Fruit fly (Drosophila melanogaster): ENCODE results near the gene CG42613.

CG42613 gene

DNA sequence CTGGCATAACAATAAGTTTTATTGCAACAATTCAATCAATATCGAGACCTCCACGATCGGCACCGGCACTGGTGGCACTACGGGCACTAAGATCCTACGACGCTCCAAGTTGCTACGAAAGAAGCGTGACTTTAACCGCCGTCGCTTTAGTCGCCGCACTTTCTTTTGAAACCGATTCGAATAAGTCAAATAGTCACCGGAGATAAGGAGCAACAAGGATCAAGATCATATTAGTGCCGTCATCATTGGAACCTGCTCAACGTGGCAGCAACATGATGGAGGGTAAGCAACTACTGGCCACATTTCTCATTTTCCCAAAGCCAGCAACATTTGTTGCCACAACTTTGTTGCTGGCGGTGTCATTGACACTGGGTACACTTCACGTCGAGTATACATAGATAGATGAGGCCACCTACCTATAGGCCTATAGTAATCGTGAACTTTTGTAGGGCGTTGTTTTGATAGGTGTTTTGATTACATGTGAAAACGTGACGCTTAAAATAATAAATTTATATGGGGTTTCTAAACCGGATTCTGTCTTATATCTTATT is 13.3 kb upstream of the CG42613 start:
- peak; percentile 35 for TF ChIP-seq Med (GFP tag)
- TF ChIP-seq Opbp (GFP tag; IDR thresholded peaks at IDR 0.05; ENCODE audit: partially characterized antibody), result no peak
- TF ChIP-seq sna (GFP tag; IDR thresholded peaks at IDR 0.05; ENCODE audit: partially characterized antibody), result 0 out of 2 replicates have a peak, but pooled peaks have one; percentile 20
- TF ChIP-seq D19B (GFP tag; optimal IDR thresholded peaks at IDR 0.05), result peak; percentile 46
- TF ChIP-seq CG2199 (GFP tag; IDR thresholded peaks at IDR 0.05), result peak; percentile 55; the same call in 1 of the 3 replicates
- TF ChIP-seq B-H2 (GFP tag; optimal IDR thresholded peaks at IDR 0.05), result no peak
- TF ChIP-seq Ets65A (GFP tag), result peak; percentile 61
- peak; percentile 99 for TF ChIP-seq CG11504 (tag; optimal IDR thresholded peaks at IDR 0.05)
- TF ChIP-seq Stat92E (GFP tag; optimal IDR thresholded peaks at IDR 0.05), result peak in 1 of 3 experiments; percentile 53

DNA sequence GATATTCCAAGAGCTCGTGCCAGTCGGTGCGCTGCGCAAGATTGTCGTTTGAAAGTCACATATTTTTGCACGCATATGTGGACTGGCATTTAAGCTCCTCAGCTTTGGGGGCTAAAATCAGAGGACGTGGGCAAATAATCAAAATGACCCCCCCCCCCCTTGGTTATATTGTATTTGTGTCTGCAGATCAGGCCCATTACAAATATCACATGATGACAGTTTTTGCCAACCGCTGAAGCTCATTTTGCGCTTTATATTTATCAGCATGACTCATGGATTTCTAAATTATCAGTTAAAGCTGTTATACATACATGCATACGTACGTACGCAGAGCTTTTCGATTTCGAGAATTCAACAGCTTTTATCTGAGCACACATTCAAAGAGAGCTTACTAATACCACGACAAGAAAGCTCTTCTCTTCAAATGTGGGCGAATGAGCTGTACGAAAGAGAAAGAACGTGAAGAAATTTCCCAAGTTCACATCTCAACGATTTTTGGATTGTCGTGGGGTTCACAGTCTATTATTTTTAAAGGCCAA is 12.2 kb upstream of the CG42613 start:
- TF ChIP-seq sug (tag; optimal IDR thresholded peaks at IDR 0.05), result peak; percentile 93
- peak; percentile 23 for TF ChIP-seq grau (tag; optimal IDR thresholded peaks at IDR 0.05)
- TF ChIP-seq CG7963 (GFP tag; IDR thresholded peaks at IDR 0.05; ENCODE audit: partially characterized antibody), result no peak
- no peak for TF ChIP-seq crc (GFP tag; optimal IDR thresholded peaks at IDR 0.05)
- peak; percentile 34; the same call in 1 of the 2 replicates for TF ChIP-seq CG13287 (GFP tag; IDR thresholded peaks at IDR 0.05; ENCODE audit: partially characterized antibody)
- TF ChIP-seq CG34376 (GFP tag; optimal IDR thresholded peaks at IDR 0.05), result peak; percentile 93
- TF ChIP-seq CG3281 (GFP tag; optimal IDR thresholded peaks at IDR 0.05), result peak; percentile 38
- TF ChIP-seq CG13624 (GFP tag; optimal IDR thresholded peaks at IDR 0.05), result peak; percentile 25
- no peak for TF ChIP-seq pzg (GFP tag; optimal IDR thresholded peaks at IDR 0.05)
- peak; percentile 93; the same call in 3 of the 4 replicates for TF ChIP-seq chinmo (GFP tag; IDR thresholded peaks at IDR 0.05; ENCODE audit: partially characterized antibody)
- TF ChIP-seq Hr3 (GFP tag; optimal IDR thresholded peaks at IDR 0.05), result no peak
- TF ChIP-seq Sry-δ (GFP tag; optimal IDR thresholded peaks at IDR 0.05), result peak; percentile 2
- TF ChIP-seq nmo (GFP tag; optimal IDR thresholded peaks at IDR 0.05), result no peak
- no peak for TF ChIP-seq CG30431 (GFP tag; optimal IDR thresholded peaks at IDR 0.05)
- TF ChIP-seq so (GFP tag; IDR thresholded peaks at IDR 0.05), result peak; percentile 14; the same call in 1 of the 3 replicates
- peak; percentile 22 for TF ChIP-seq gcm (GFP tag; optimal IDR thresholded peaks at IDR 0.05)
- peak; percentile 90 for TF ChIP-seq cg (GFP tag; optimal IDR thresholded peaks at IDR 0.05)
- TF ChIP-seq CTCF (GFP tag; optimal IDR thresholded peaks at IDR 0.05), result peak; percentile 57
- no peak for TF ChIP-seq CG6175 (GFP tag; IDR thresholded peaks at IDR 0.05)
- peak; percentile 35 for TF ChIP-seq Fer1 (GFP tag; optimal IDR thresholded peaks at IDR 0.05)
- TF ChIP-seq HHEX (GFP tag; optimal IDR thresholded peaks at IDR 0.05), result peak; percentile 32
- TF ChIP-seq CG15269 (tag; optimal IDR thresholded peaks at IDR 0.05), result peak; percentile 44
- peak; percentile 43 for TF ChIP-seq Hmr (GFP tag; optimal IDR thresholded peaks at IDR 0.05)
- 0 out of 2 replicates have a peak, but pooled peaks have one; percentile 15 for TF ChIP-seq slbo (GFP tag; IDR thresholded peaks at IDR 0.05)
- peak; percentile 45 for TF ChIP-seq CG2678 (tag; optimal IDR thresholded peaks at IDR 0.05)
- peak; percentile 27 for TF ChIP-seq BtbVII (GFP tag; optimal IDR thresholded peaks at IDR 0.05)
- TF ChIP-seq abd-A (tag; optimal IDR thresholded peaks at IDR 0.05), result peak; percentile 84
- peak; percentile 45 for TF ChIP-seq Hey (tag; optimal IDR thresholded peaks at IDR 0.05)
- TF ChIP-seq Meics (GFP tag; optimal IDR thresholded peaks at IDR 0.05), result peak; percentile 17
- TF ChIP-seq ERR (GFP tag; optimal IDR thresholded peaks at IDR 0.05), result peak; percentile 68
- TF ChIP-seq CG10565 (GFP tag; optimal IDR thresholded peaks at IDR 0.05), result no peak
- TF ChIP-seq CG13894 (tag; optimal IDR thresholded peaks at IDR 0.05), result peak; percentile 88
- TF ChIP-seq lilli (GFP tag; optimal IDR thresholded peaks at IDR 0.05), result peak; percentile 28
- no peak for TF ChIP-seq dm (GFP tag; optimal IDR thresholded peaks at IDR 0.05)
- peak; percentile 25 for TF ChIP-seq CG13296 (GFP tag; optimal IDR thresholded peaks at IDR 0.05)
- no peak for TF ChIP-seq Ssrp (tag; optimal IDR thresholded peaks at IDR 0.05)
- TF ChIP-seq CG9932 (GFP tag; IDR thresholded peaks at IDR 0.05), result peak; percentile 27; the same call in 1 of the 2 replicates
- TF ChIP-seq CG18599 (GFP tag; optimal IDR thresholded peaks at IDR 0.05), result peak; percentile 60
